Fruit fly (Drosophila melanogaster) whole organism, embryonic: Measurements from ENCODE around the gene ppk24.

ENCODE experiments used
- Awh ChIP-seq: fragments of 200-800 bp; sonication (Bioruptor generic); IDR thresholded peaks from 2 replicates; pipeline ENCODE4, ENCODE4 v1.3.6; 2022; ENCODE audit warnings: missing biosample characterization, missing genetic modification characterization
- CG1024 ChIP-seq: fragments of 200-800 bp; sonication (Bioruptor generic); IDR thresholded peaks from 2 replicates; pipeline ENCODE4 v1.3.6; 2022; ENCODE audit warnings: missing biosample characterization, missing genetic modification characterization
- CG13287 ChIP-seq: fragments of 200-800 bp; sonication (Bioruptor generic); IDR thresholded peaks from 2 replicates; pipeline ENCODE4 v1.3.6; 2022; ENCODE audit warnings: missing biosample characterization, missing genetic modification characterization; ENCODE audit not compliant: partially characterized antibody
- CG15269 ChIP-seq: fragments of 200-800 bp; sonication (Bioruptor generic); optimal IDR thresholded peaks from 2 replicates; lab custom pipeline; 2018; ENCODE audit warnings: missing biosample characterization, mild to moderate bottlenecking, missing genetic modification characterization, moderate library complexity
- CG1529 ChIP-seq: fragments of 200-800 bp; sonication (Bioruptor generic); optimal IDR thresholded peaks from 3 replicates; lab custom pipeline; 2018; ENCODE audit warnings: missing biosample characterization, missing genetic modification characterization
- CG17385 ChIP-seq: fragments of 200-800 bp; sonication (Bioruptor generic); optimal IDR thresholded peaks from 3 replicates; lab custom pipeline; 2018; ENCODE audit warnings: missing biosample characterization, mild to moderate bottlenecking, missing genetic modification characterization
- CG31365 ChIP-seq: fragments of 200-800 bp; sonication (Bioruptor generic); optimal IDR thresholded peaks from 2 replicates; lab custom pipeline; 2018; ENCODE audit warnings: missing biosample characterization, mild to moderate bottlenecking, missing genetic modification characterization
- CG3163 ChIP-seq: fragments of 200-800 bp; sonication (Bioruptor generic); optimal IDR thresholded peaks from 3 replicates; lab custom pipeline; 2016; ENCODE audit warnings: missing biosample characterization, missing genetic modification characterization
- CG32767 ChIP-seq: fragments of 200-800 bp; sonication (Bioruptor generic); IDR thresholded peaks from 2 replicates; pipeline ENCODE4 v1.3.6; 2022; ENCODE audit warnings: missing biosample characterization, missing genetic modification characterization
- CG32772 ChIP-seq: fragments of 200-800 bp; sonication (Bioruptor generic); IDR thresholded peaks from 2 replicates; pipeline ENCODE4 v1.3.6; 2022; ENCODE audit warnings: missing biosample characterization, missing genetic modification characterization
- CG3281 ChIP-seq: fragments of 200-800 bp; sonication (Bioruptor generic); optimal IDR thresholded peaks from 3 replicates; lab custom pipeline; 2017; ENCODE audit warnings: missing biosample characterization, mild to moderate bottlenecking, missing genetic modification characterization
- CG43689 ChIP-seq: fragments of 200-800 bp; sonication (Bioruptor generic); IDR thresholded peaks from 2 replicates; pipeline ENCODE4 v1.3.6; 2022; ENCODE audit warnings: missing biosample characterization, missing genetic modification characterization
- CG4404 ChIP-seq: fragments of 200-800 bp; sonication (Bioruptor generic); IDR thresholded peaks from 2 replicates; pipeline ENCODE4 v1.3.6; 2022; ENCODE audit warnings: missing biosample characterization, missing genetic modification characterization
- CG6254 ChIP-seq: fragments of 200-800 bp; sonication (Bioruptor generic); optimal IDR thresholded peaks from 3 replicates; lab custom pipeline; 2017; ENCODE audit warnings: mild to moderate bottlenecking, missing biosample characterization, missing genetic modification reagents, missing genetic modification characterization
- CG6689 ChIP-seq: fragments of 200-800 bp; sonication (Bioruptor generic); IDR thresholded peaks from 2 replicates; pipeline ENCODE4 v1.3.6; 2022; ENCODE audit warnings: missing biosample characterization, missing genetic modification characterization
- CHES-1-like ChIP-seq: fragments of 200-800 bp; sonication (Bioruptor generic); optimal IDR thresholded peaks from 2 replicates; lab custom pipeline; 2016; ENCODE audit warnings: missing biosample characterization, missing genetic modification characterization
- Chrac-16 ChIP-seq: fragments of 200-800 bp; sonication (Bioruptor generic); optimal IDR thresholded peaks from 3 replicates; lab custom pipeline; 2016; ENCODE audit warnings: missing biosample characterization, missing genetic modification characterization
- ERR ChIP-seq: fragments of 200-800 bp; sonication (Bioruptor generic); optimal IDR thresholded peaks from 2 replicates; lab custom pipeline; 2016; ENCODE audit warnings: missing biosample characterization, missing genetic modification characterization
- Gsc ChIP-seq: fragments of 200-800 bp; sonication (Bioruptor generic); IDR thresholded peaks from 2 replicates; pipeline ENCODE4 v1.3.6; 2022; ENCODE audit warnings: missing biosample characterization, missing genetic modification characterization
- HHEX ChIP-seq: fragments of 200-800 bp; sonication (Bioruptor generic); optimal IDR thresholded peaks from 3 replicates; lab custom pipeline; 2017; ENCODE audit warnings: missing biosample characterization, mild to moderate bottlenecking, missing genetic modification characterization, missing genetic modification reagents
- HLH4C ChIP-seq: fragments of 200-800 bp; sonication (Bioruptor generic); IDR thresholded peaks from 3 replicates; pipeline ENCODE4 v1.3.6; 2022; ENCODE audit warnings: missing biosample characterization, missing genetic modification characterization; ENCODE audit not compliant: partially characterized antibody
- Hand ChIP-seq: fragments of 200-800 bp; sonication (Bioruptor generic); optimal IDR thresholded peaks from 2 replicates; lab custom pipeline; 2017; ENCODE audit warnings: mild to moderate bottlenecking, missing biosample characterization, missing genetic modification reagents, missing genetic modification characterization
- Hey ChIP-seq: fragments of 200-800 bp; sonication (Bioruptor generic); optimal IDR thresholded peaks from 3 replicates; lab custom pipeline; 2018; ENCODE audit warnings: missing biosample characterization, mild to moderate bottlenecking, missing genetic modification characterization
- Hmr ChIP-seq: fragments of 200-800 bp; sonication (Bioruptor generic); optimal IDR thresholded peaks from 3 replicates; lab custom pipeline; 2017; ENCODE audit warnings: mild to moderate bottlenecking, missing biosample characterization, missing genetic modification reagents, missing genetic modification characterization
- Hr78 ChIP-seq, 2 experiments: fragments of 200-800 bp in 1 of 2; fragments of >200 bp in 1 of 2; sonication (Bioruptor generic) in 1 of 2; optimal IDR thresholded peaks; 2 replicates each; lab custom pipeline; 2017 to 2019; ENCODE audit warnings: missing biosample characterization in 2 of 2, missing genetic modification characterization in 2 of 2, mild to moderate bottlenecking in 1 of 2, moderate library complexity in 1 of 2
- NC2β ChIP-seq: fragments of 200-800 bp; sonication (Bioruptor generic); optimal IDR thresholded peaks from 2 replicates; lab custom pipeline; 2016; ENCODE audit warnings: missing biosample characterization, missing genetic modification characterization
- Nf-YC ChIP-seq: fragments of 200-800 bp; optimal IDR thresholded peaks from 3 replicates; lab custom pipeline; 2019; ENCODE audit warnings: missing biosample characterization, mild to moderate bottlenecking, missing genetic modification characterization, moderate library complexity
- Optix ChIP-seq: fragments of 200-800 bp; sonication (Bioruptor generic); IDR thresholded peaks from 3 replicates; pipeline ENCODE4 v1.3.6; 2022; ENCODE audit warnings: missing biosample characterization, missing genetic modification characterization
- Sox100B ChIP-seq: fragments of 200-800 bp; sonication (Bioruptor generic); optimal IDR thresholded peaks from 3 replicates; lab custom pipeline; 2018; ENCODE audit warnings: missing biosample characterization, mild to moderate bottlenecking, missing genetic modification characterization
- Sox102F ChIP-seq: fragments of 200-800 bp; sonication (Bioruptor generic); optimal IDR thresholded peaks from 2 replicates; lab custom pipeline; 2018; ENCODE audit warnings: missing biosample characterization, mild to moderate bottlenecking, missing genetic modification characterization, moderate library complexity
- ase ChIP-seq: fragments of 200-800 bp; sonication (Bioruptor generic); IDR thresholded peaks from 3 replicates; pipeline ENCODE4 v1.3.6; 2022; ENCODE audit warnings: missing biosample characterization, missing genetic modification characterization
- bcd ChIP-seq: fragments of 200-800 bp; sonication (Bioruptor generic); optimal IDR thresholded peaks from 2 replicates; lab custom pipeline; 2017; ENCODE audit warnings: missing biosample characterization, mild to moderate bottlenecking, missing genetic modification characterization
- cg ChIP-seq: fragments of 200-800 bp; sonication (Bioruptor generic); optimal IDR thresholded peaks from 3 replicates; lab custom pipeline; 2019; ENCODE audit warnings: missing biosample characterization, mild to moderate bottlenecking, missing genetic modification characterization, moderate library complexity
- chinmo ChIP-seq: fragments of 200-800 bp; sonication (Bioruptor generic); IDR thresholded peaks from 4 replicates; pipeline ENCODE4 v1.3.6; 2022; ENCODE audit warnings: missing biosample characterization, missing genetic modification characterization; ENCODE audit not compliant: partially characterized antibody
- chn ChIP-seq: fragments of 200-800 bp; sonication (Bioruptor generic); optimal IDR thresholded peaks from 2 replicates; lab custom pipeline; 2016; ENCODE audit warnings: missing biosample characterization, missing genetic modification characterization
- dpn ChIP-seq, 2 experiments: fragments of 200-800 bp; sonication (Bioruptor generic); optimal IDR thresholded peaks; 3 replicates each; lab custom pipeline; 2016; ENCODE audit warnings: missing biosample characterization in 2 of 2, missing genetic modification characterization in 2 of 2
- en ChIP-seq: fragments of 200-800 bp; sonication (Bioruptor generic); optimal IDR thresholded peaks from 2 replicates; lab custom pipeline; 2016; ENCODE audit warnings: missing biosample characterization, missing genetic modification characterization
- esg ChIP-seq: fragments of 200-800 bp; sonication (Bioruptor generic); conservative IDR thresholded peaks from 2 replicates; pipeline ENCODE4 v1.3.6; 2022; ENCODE audit warnings: missing biosample characterization, missing genetic modification characterization
- fd96Cb ChIP-seq: fragments of 200-800 bp; sonication (Bioruptor generic); optimal IDR thresholded peaks from 2 replicates; lab custom pipeline; 2018; ENCODE audit warnings: missing biosample characterization, mild to moderate bottlenecking, missing genetic modification characterization, moderate library complexity
- gce ChIP-seq: fragments of 200-800 bp; sonication (Bioruptor generic); IDR thresholded peaks from 3 replicates; pipeline ENCODE4 v1.3.6; 2022; ENCODE audit warnings: missing biosample characterization, missing genetic modification characterization
- gem ChIP-seq: fragments of 200-800 bp; sonication (Bioruptor generic); optimal IDR thresholded peaks from 2 replicates; lab custom pipeline; 2019; ENCODE audit warnings: missing biosample characterization, mild to moderate bottlenecking, missing genetic modification characterization, moderate library complexity
- gfzf ChIP-seq: fragments of 200-800 bp; sonication (Bioruptor generic); optimal IDR thresholded peaks from 2 replicates; lab custom pipeline; 2016; ENCODE audit warnings: missing biosample characterization, mild to moderate bottlenecking, missing genetic modification characterization, moderate library complexity
- hbn ChIP-seq: fragments of 200-800 bp; sonication (Bioruptor generic); IDR thresholded peaks from 2 replicates; pipeline ENCODE4 v1.3.6; 2022; ENCODE audit warnings: missing biosample characterization, missing genetic modification characterization; ENCODE audit not compliant: partially characterized antibody
- jigr1 ChIP-seq: fragments of 200-800 bp; sonication (Bioruptor generic); IDR thresholded peaks from 3 replicates; pipeline ENCODE4 v1.3.6; 2022; ENCODE audit warnings: missing biosample characterization, missing genetic modification characterization
- onecut ChIP-seq: fragments of 200-800 bp; sonication (Bioruptor generic); IDR thresholded peaks from 2 replicates; pipeline ENCODE4 v1.3.6; 2022; ENCODE audit warnings: missing biosample characterization, missing genetic modification characterization
- pzg ChIP-seq: fragments of 200-800 bp; sonication (Bioruptor generic); optimal IDR thresholded peaks from 3 replicates; lab custom pipeline; 2018; ENCODE audit warnings: missing biosample characterization, mild to moderate bottlenecking, missing genetic modification characterization, moderate library complexity
- slou ChIP-seq: fragments of 200-800 bp; sonication (Bioruptor generic); optimal IDR thresholded peaks from 3 replicates; lab custom pipeline; 2016; ENCODE audit warnings: missing biosample characterization, missing genetic modification characterization
- tio ChIP-seq: fragments of 200-800 bp; sonication (Bioruptor generic); optimal IDR thresholded peaks from 2 replicates; lab custom pipeline; 2017; ENCODE audit warnings: missing biosample characterization, missing genetic modification characterization, inconsistent platforms
- vfl ChIP-seq: fragments of 200-800 bp; sonication (Bioruptor generic); optimal IDR thresholded peaks from 2 replicates; lab custom pipeline; 2016; ENCODE audit warnings: missing biosample characterization, missing genetic modification characterization

Gene ppk24

DNA sequence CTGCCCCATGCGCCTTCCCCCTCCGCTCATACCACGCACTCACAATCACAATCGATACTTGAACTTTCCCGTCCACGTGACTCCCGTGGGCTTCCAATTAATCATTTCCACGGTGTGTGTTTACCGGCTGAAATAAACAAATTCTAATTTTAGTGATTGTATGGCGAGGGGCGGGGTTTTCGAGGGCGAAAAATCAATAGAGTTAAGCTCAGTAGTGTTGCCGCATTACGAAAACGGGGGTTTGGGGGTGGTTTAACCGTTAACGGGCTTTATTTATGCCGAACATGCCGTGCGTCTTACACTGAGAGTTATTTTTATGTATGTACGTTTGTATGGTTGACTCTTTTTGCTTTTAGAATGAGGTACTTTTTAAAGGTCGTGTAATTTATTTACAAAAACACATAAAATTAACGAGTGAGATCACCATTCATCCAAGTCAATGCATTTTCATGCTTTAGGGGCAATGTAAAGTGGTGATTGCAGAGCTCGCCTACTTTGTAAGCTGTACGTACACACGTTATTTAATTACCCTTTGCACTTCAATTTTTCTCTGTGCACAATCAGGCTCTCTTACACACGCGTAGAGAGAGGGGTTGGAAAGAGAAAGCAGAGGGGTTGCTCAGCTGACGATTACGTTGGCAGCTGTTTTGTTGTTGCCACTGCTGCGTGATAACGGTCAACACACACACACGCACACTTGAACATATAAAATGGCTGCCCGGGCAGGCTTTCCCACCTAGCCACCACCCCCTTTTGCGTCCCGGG is 43.2 kb upstream of the ppk24 start (continued):
- TF ChIP-seq chinmo (GFP tag; lab: Robert Waterston, UW), result no peak
- TF ChIP-seq fd96Cb (tag; lab: Kevin White, UChicago), result peak; percentile 81
- TF ChIP-seq gfzf (GFP tag; lab: Kevin White, UChicago), result no peak
- TF ChIP-seq CG31365, result peak; percentile 53
- peak; percentile 82 for TF ChIP-seq Chrac-16 (GFP tag; lab: Kevin White, UChicago)
- TF ChIP-seq CG15269 (tag; lab: Kevin White, UChicago), result peak; percentile 87
- TF ChIP-seq Hey (tag; lab: Kevin White, UChicago), result no peak
- TF ChIP-seq slou, result peak; percentile 75
- TF ChIP-seq bcd (GFP tag; lab: Kevin White, UChicago), result peak; percentile 85
- TF ChIP-seq Gsc (GFP tag; lab: Robert Waterston, UW), result no peak
- peak; percentile 56 for TF ChIP-seq cg (GFP tag; lab: Kevin White, UChicago)
- TF ChIP-seq CG17385 (GFP tag; lab: Kevin White, UChicago), result peak; percentile 78
- peak; percentile 81 for TF ChIP-seq Sox100B (GFP tag; lab: Kevin White, UChicago)
- TF ChIP-seq gem (tag; lab: Kevin White, UChicago), result peak; percentile 93
- TF ChIP-seq CG3281 (GFP tag; lab: Kevin White, UChicago), result peak; percentile 86
- TF ChIP-seq chn (GFP tag; lab: Kevin White, UChicago), result peak; percentile 78
- peak; percentile 95 for TF ChIP-seq Hmr (GFP tag; lab: Kevin White, UChicago)
- TF ChIP-seq ase (GFP tag; lab: Robert Waterston, UW), result no peak
- peak; percentile 85 to 89 for TF ChIP-seq dpn (GFP tag; optimal IDR thresholded peaks at IDR 0.05; lab: Kevin White, UChicago)
- no peak for TF ChIP-seq esg
- TF ChIP-seq CG13287 (GFP tag; lab: Robert Waterston, UW), result no peak
- TF ChIP-seq CG32767, result no peak
- peak; percentile 75 for TF ChIP-seq ERR (GFP tag; lab: Kevin White, UChicago)
- TF ChIP-seq onecut (GFP tag; lab: Robert Waterston, UW), result peak; percentile 97
- no peak for TF ChIP-seq CG4404 (GFP tag; lab: Robert Waterston, UW)
- peak; percentile 72 for TF ChIP-seq Nf-YC (tag; lab: Kevin White, UChicago)
- peak; percentile 68 for TF ChIP-seq CG1529 (GFP tag; lab: Kevin White, UChicago)
- peak; percentile 79 for TF ChIP-seq CG6254
- peak; percentile 76 for TF ChIP-seq CHES-1-like (GFP tag; lab: Kevin White, UChicago)
- TF ChIP-seq Awh (GFP tag; lab: Robert Waterston, UW), result no peak
- no peak for TF ChIP-seq tio
- TF ChIP-seq CG32772 (GFP tag; lab: Robert Waterston, UW), result no peak
- TF ChIP-seq pzg, result no peak
- TF ChIP-seq vfl (GFP tag; lab: Kevin White, UChicago), result peak; percentile 82
- TF ChIP-seq CG6689 (GFP tag; lab: Robert Waterston, UW), result no peak
- no peak for TF ChIP-seq HLH4C
- TF ChIP-seq Sox102F (GFP tag; lab: Kevin White, UChicago), result peak; percentile 81
- no peak for TF ChIP-seq jigr1 (GFP tag; lab: Robert Waterston, UW)
- TF ChIP-seq CG3163 (GFP tag; lab: Kevin White, UChicago), result peak; percentile 79
- peak; percentile 65 for TF ChIP-seq HHEX (GFP tag; lab: Kevin White, UChicago)
- peak; percentile 81 for TF ChIP-seq en (GFP tag; lab: Kevin White, UChicago)
- TF ChIP-seq Optix (GFP tag; lab: Robert Waterston, UW), result no peak
- TF ChIP-seq CG43689 (GFP tag; lab: Robert Waterston, UW), result no peak
- TF ChIP-seq hbn (GFP tag; lab: Robert Waterston, UW), result no peak
- TF ChIP-seq gce, result no peak
- peak; percentile 84 for TF ChIP-seq Hand
- peak; percentile 79 for TF ChIP-seq NC2β (GFP tag; lab: Kevin White, UChicago)
- peak in 1 of 2 experiments; percentile 16 for TF ChIP-seq Hr78 (GFP tag; optimal IDR thresholded peaks at IDR 0.05; lab: Kevin White, UChicago)
- no peak for TF ChIP-seq CG1024 (GFP tag; lab: Robert Waterston, UW)
